Fruit fly (Drosophila melanogaster) whole organism, embryonic: Measurements from ENCODE around the gene CG14657.
A peak's percentile ranks its signal among the peaks of the same experiment; 100 is the strongest.

Source experiments
- Atf3 ChIP-seq: fragments of 200-800 bp; sonication (Bioruptor generic); optimal IDR thresholded peaks from 3 replicates; lab custom pipeline; 2016; ENCODE audit warnings: missing biosample characterization, missing genetic modification characterization
- Blimp-1 ChIP-seq: fragments of 200-800 bp; sonication (Bioruptor generic); optimal IDR thresholded peaks from 3 replicates; lab custom pipeline; 2018; ENCODE audit warnings: missing biosample characterization, missing genetic modification characterization, mild to moderate bottlenecking, moderate library complexity, missing genetic modification reagents
- CG10267 ChIP-seq: fragments of 200-800 bp; sonication (Bioruptor generic); optimal IDR thresholded peaks from 2 replicates; lab custom pipeline; 2018; ENCODE audit warnings: missing biosample characterization, mild to moderate bottlenecking, missing genetic modification characterization, moderate library complexity
- CG10274 ChIP-seq: fragments of 200-800 bp; sonication (Bioruptor generic); optimal IDR thresholded peaks from 3 replicates; lab custom pipeline; 2017; ENCODE audit warnings: missing biosample characterization, mild to moderate bottlenecking, missing genetic modification characterization
- CG10979 ChIP-seq: fragments of 200-800 bp; sonication (Bioruptor generic); optimal IDR thresholded peaks from 2 replicates; lab custom pipeline; 2018; ENCODE audit warnings: missing biosample characterization, mild to moderate bottlenecking, missing genetic modification characterization, moderate library complexity
- CG11723 ChIP-seq: fragments of 200-800 bp; sonication (Bioruptor generic); optimal IDR thresholded peaks from 2 replicates; lab custom pipeline; 2017; ENCODE audit warnings: missing biosample characterization, mild to moderate bottlenecking, missing genetic modification characterization
- CG12299 ChIP-seq: fragments of 200-800 bp; sonication (Bioruptor generic); optimal IDR thresholded peaks from 2 replicates; lab custom pipeline; 2018; ENCODE audit warnings: missing biosample characterization, mild to moderate bottlenecking, missing genetic modification characterization
- CG12391 ChIP-seq: fragments of 200-800 bp; sonication (Bioruptor generic); optimal IDR thresholded peaks from 3 replicates; lab custom pipeline; 2018; ENCODE audit warnings: missing biosample characterization, mild to moderate bottlenecking, missing genetic modification characterization, moderate library complexity
- CG12659 ChIP-seq: fragments of 200-800 bp; sonication (Bioruptor generic); optimal IDR thresholded peaks from 3 replicates; lab custom pipeline; 2017; ENCODE audit warnings: mild to moderate bottlenecking, missing biosample characterization, missing genetic modification reagents, missing genetic modification characterization
- CG13287 ChIP-seq: fragments of 200-800 bp; sonication (Bioruptor generic); IDR thresholded peaks from 2 replicates; pipeline ENCODE4 v1.3.6; 2022; ENCODE audit warnings: missing biosample characterization, missing genetic modification characterization; ENCODE audit not compliant: partially characterized antibody
- CG13624 ChIP-seq: fragments of 200-800 bp; sonication (Bioruptor generic); optimal IDR thresholded peaks from 2 replicates; lab custom pipeline; 2016; ENCODE audit warnings: missing biosample characterization, missing genetic modification characterization
- CG13894 ChIP-seq: fragments of 200-800 bp; sonication (Bioruptor generic); optimal IDR thresholded peaks from 3 replicates; lab custom pipeline; 2018; ENCODE audit warnings: missing biosample characterization, mild to moderate bottlenecking, missing genetic modification characterization, moderate library complexity
- CG18619 ChIP-seq: fragments of 200-800 bp; sonication (Bioruptor generic); optimal IDR thresholded peaks from 3 replicates; lab custom pipeline; 2017; ENCODE audit warnings: missing biosample characterization, mild to moderate bottlenecking, missing genetic modification characterization
- CG2678 ChIP-seq: fragments of 200-800 bp; sonication (Bioruptor generic); optimal IDR thresholded peaks from 3 replicates; lab custom pipeline; 2019; ENCODE audit warnings: missing biosample characterization, mild to moderate bottlenecking, missing genetic modification characterization, moderate library complexity
- CG3065 ChIP-seq: fragments of 200-800 bp; sonication (Bioruptor generic); optimal IDR thresholded peaks from 2 replicates; lab custom pipeline; 2016; ENCODE audit warnings: missing biosample characterization, missing genetic modification characterization
- CG31224 ChIP-seq: fragments of 200-800 bp; sonication (Bioruptor generic); IDR thresholded peaks from 2 replicates; pipeline ENCODE4 v1.3.6; 2022; ENCODE audit warnings: missing biosample characterization, missing genetic modification characterization
- CG3407 ChIP-seq: fragments of 200-800 bp; sonication (Bioruptor generic); optimal IDR thresholded peaks from 2 replicates; lab custom pipeline; 2018; ENCODE audit warnings: missing biosample characterization, mild to moderate bottlenecking, missing genetic modification characterization
- CG4328 ChIP-seq: fragments of 200-800 bp; sonication (Bioruptor generic); optimal IDR thresholded peaks from 3 replicates; lab custom pipeline; 2017; ENCODE audit warnings: missing biosample characterization, missing genetic modification reagents, missing genetic modification characterization
- CG4360 ChIP-seq: fragments of 200-800 bp; sonication (Bioruptor generic); IDR thresholded peaks from 2 replicates; pipeline ENCODE4 v1.3.6; 2022; ENCODE audit warnings: missing biosample characterization, missing genetic modification characterization
- CG43689 ChIP-seq: fragments of 200-800 bp; sonication (Bioruptor generic); IDR thresholded peaks from 2 replicates; pipeline ENCODE4 v1.3.6; 2022; ENCODE audit warnings: missing biosample characterization, missing genetic modification characterization
- CG4820 ChIP-seq: fragments of 200-800 bp; sonication (Bioruptor generic); optimal IDR thresholded peaks from 3 replicates; lab custom pipeline; 2016; ENCODE audit warnings: missing biosample characterization, missing genetic modification characterization
- CG5245 ChIP-seq: fragments of 200-800 bp; sonication (Bioruptor generic); optimal IDR thresholded peaks from 3 replicates; lab custom pipeline; 2016; ENCODE audit warnings: missing biosample characterization, missing genetic modification characterization
- CG6689 ChIP-seq: fragments of 200-800 bp; sonication (Bioruptor generic); IDR thresholded peaks from 2 replicates; pipeline ENCODE4 v1.3.6; 2022; ENCODE audit warnings: missing biosample characterization, missing genetic modification characterization
- CG7928 ChIP-seq: fragments of 200-800 bp; sonication (Bioruptor generic); optimal IDR thresholded peaks from 2 replicates; lab custom pipeline; 2017; ENCODE audit warnings: missing biosample characterization, mild to moderate bottlenecking, missing genetic modification characterization
- CG7963 ChIP-seq: fragments of 200-800 bp; sonication (Bioruptor generic); IDR thresholded peaks from 3 replicates; pipeline ENCODE4 v1.3.6; 2022; ENCODE audit warnings: missing biosample characterization, missing genetic modification characterization; ENCODE audit not compliant: partially characterized antibody
- CG8478 ChIP-seq: fragments of >200 bp; optimal IDR thresholded peaks from 2 replicates; lab custom pipeline; 2018
- Dbx ChIP-seq: fragments of 200-800 bp; sonication (Bioruptor generic); IDR thresholded peaks from 3 replicates; pipeline ENCODE4 v1.3.6; 2022; ENCODE audit warnings: missing biosample characterization, missing genetic modification characterization
- Fer1 ChIP-seq: fragments of 200-800 bp; sonication (Bioruptor generic); optimal IDR thresholded peaks from 2 replicates; lab custom pipeline; 2017; ENCODE audit warnings: missing biosample characterization, mild to moderate bottlenecking, missing genetic modification characterization
- Fer3 ChIP-seq: fragments of 200-800 bp; sonication (Bioruptor generic); optimal IDR thresholded peaks from 2 replicates; lab custom pipeline; 2018; ENCODE audit warnings: missing biosample characterization, mild to moderate bottlenecking, missing genetic modification characterization, moderate library complexity
- HLH54F ChIP-seq: fragments of 200-800 bp; sonication (Bioruptor generic); optimal IDR thresholded peaks from 3 replicates; lab custom pipeline; 2016; ENCODE audit warnings: missing biosample characterization, missing genetic modification characterization
- Oli ChIP-seq: fragments of 200-800 bp; sonication (Bioruptor generic); optimal IDR thresholded peaks from 2 replicates; lab custom pipeline; 2018; ENCODE audit warnings: missing biosample characterization, mild to moderate bottlenecking, missing genetic modification characterization, moderate library complexity
- Xrp1 ChIP-seq: fragments of 200-800 bp; sonication (Bioruptor generic); IDR thresholded peaks from 2 replicates; pipeline ENCODE4 v1.3.6; 2022; ENCODE audit warnings: missing biosample characterization, missing genetic modification characterization
- ash1 ChIP-seq: fragments of 200-800 bp; sonication (Bioruptor generic); optimal IDR thresholded peaks from 2 replicates; lab custom pipeline; 2018; ENCODE audit warnings: missing biosample characterization, mild to moderate bottlenecking, missing genetic modification characterization
- bbx ChIP-seq: fragments of 200-800 bp; sonication (Bioruptor generic); IDR thresholded peaks from 2 replicates; pipeline ENCODE4 v1.3.6; 2022; ENCODE audit warnings: missing biosample characterization, missing genetic modification characterization; ENCODE audit not compliant: partially characterized antibody
- cad ChIP-seq: fragments of >200 bp; optimal IDR thresholded peaks from 2 replicates; lab custom pipeline; 2017; ENCODE audit warnings: missing biosample characterization, missing genetic modification characterization
- crp ChIP-seq, 2 experiments: fragments of 200-800 bp; sonication (Bioruptor generic); optimal IDR thresholded peaks; 2 replicates in 1 of 2; 3 replicates in 1 of 2; lab custom pipeline; 2017; ENCODE audit warnings: missing biosample characterization in 2 of 2, missing genetic modification characterization in 2 of 2, mild to moderate bottlenecking in 1 of 2, moderate library complexity in 1 of 2
- dimm ChIP-seq: fragments of 200-800 bp; sonication (Bioruptor generic); IDR thresholded peaks from 2 replicates; pipeline ENCODE4 v1.3.6; 2022; ENCODE audit warnings: missing biosample characterization, missing genetic modification characterization
- emc ChIP-seq: fragments of 200-800 bp; sonication (Bioruptor generic); optimal IDR thresholded peaks from 2 replicates; lab custom pipeline; 2016; ENCODE audit warnings: missing biosample characterization, missing genetic modification characterization
- en ChIP-seq: fragments of 200-800 bp; sonication (Bioruptor generic); optimal IDR thresholded peaks from 2 replicates; lab custom pipeline; 2016; ENCODE audit warnings: missing biosample characterization, missing genetic modification characterization
- esg ChIP-seq: fragments of 200-800 bp; sonication (Bioruptor generic); conservative IDR thresholded peaks from 2 replicates; pipeline ENCODE4 v1.3.6; 2022; ENCODE audit warnings: missing biosample characterization, missing genetic modification characterization
- exex ChIP-seq: fragments of 200-800 bp; sonication (Bioruptor generic); optimal IDR thresholded peaks from 4 replicates; lab custom pipeline; 2018; ENCODE audit warnings: missing biosample characterization, mild to moderate bottlenecking, missing genetic modification characterization, moderate library complexity
- ind ChIP-seq: fragments of 200-800 bp; sonication (Bioruptor generic); optimal IDR thresholded peaks from 3 replicates; lab custom pipeline; 2016; ENCODE audit warnings: missing biosample characterization, missing genetic modification characterization
- ken ChIP-seq: fragments of 200-800 bp; sonication (Bioruptor generic); IDR thresholded peaks from 3 replicates; pipeline ENCODE4 v1.3.6; 2022; ENCODE audit warnings: missing biosample characterization, missing genetic modification characterization
- lab ChIP-seq: fragments of 200-800 bp; sonication (Bioruptor generic); optimal IDR thresholded peaks from 3 replicates; lab custom pipeline; 2017; ENCODE audit warnings: missing biosample characterization, missing genetic modification characterization, mild to moderate bottlenecking, moderate library complexity, missing genetic modification reagents
- nerfin-1 ChIP-seq: fragments of 200-800 bp; sonication (Bioruptor generic); optimal IDR thresholded peaks from 3 replicates; lab custom pipeline; 2019; ENCODE audit warnings: missing biosample characterization, mild to moderate bottlenecking, missing genetic modification characterization, moderate library complexity
- odd ChIP-seq: fragments of 200-800 bp; sonication (Bioruptor generic); optimal IDR thresholded peaks from 2 replicates; lab custom pipeline; 2017; ENCODE audit warnings: missing biosample characterization, mild to moderate bottlenecking, missing genetic modification characterization
- otp ChIP-seq: fragments of 200-800 bp; sonication (Bioruptor generic); IDR thresholded peaks from 3 replicates; pipeline ENCODE4, ENCODE4 v1.3.6; 2022; ENCODE audit warnings: missing biosample characterization, missing genetic modification characterization
- ranshi ChIP-seq: fragments of 200-800 bp; sonication (Bioruptor generic); IDR thresholded peaks from 2 replicates; pipeline ENCODE4 v1.3.6; 2022; ENCODE audit warnings: missing biosample characterization, missing genetic modification characterization
- sc ChIP-seq, 3 experiments: fragments of >200 bp in 2 of 3; fragments of 200-800 bp in 1 of 3; sonication (Bioruptor generic) in 1 of 3; optimal IDR thresholded peaks; 2 replicates in 2 of 3; 3 replicates in 1 of 3; lab custom pipeline; 2017; ENCODE audit warnings: mild to moderate bottlenecking in 1 of 3, missing biosample characterization in 1 of 3, missing genetic modification characterization in 1 of 3, missing genetic modification reagents in 1 of 3
- zen ChIP-seq: fragments of 200-800 bp; sonication (Bioruptor generic); optimal IDR thresholded peaks from 3 replicates; lab custom pipeline; 2018; ENCODE audit warnings: missing biosample characterization, mild to moderate bottlenecking, missing genetic modification characterization, moderate library complexity

Gene CG14657

dm6 chr3R:4811936-4812534 is 9.2 kb downstream of the CG14657 start, which contains the start of the genes Hus1-like and ctrip (continued):
- no peak for TF ChIP-seq CG7928 (GFP tag; lab: Kevin White, UChicago)
- TF ChIP-seq Dbx (GFP tag; lab: Robert Waterston, UW), result peak; percentile 55; the same call in 2 of the 3 replicates
- peak; percentile 19 for TF ChIP-seq nerfin-1 (tag; lab: Kevin White, UChicago)
- no peak for TF ChIP-seq CG5245
- TF ChIP-seq CG43689 (GFP tag; lab: Robert Waterston, UW), result no peak
- peak; percentile 48 for TF ChIP-seq Fer1
- no peak for TF ChIP-seq zen (tag; lab: Kevin White, UChicago)
- TF ChIP-seq CG10979 (tag; lab: Kevin White, UChicago), result peak; percentile 1
- no peak for TF ChIP-seq dimm (GFP tag; lab: Robert Waterston, UW)
- peak; percentile 6 for TF ChIP-seq CG10267 (tag; lab: Kevin White, UChicago)
- no peak for TF ChIP-seq CG3407 (GFP tag; lab: Kevin White, UChicago)
- no peak for TF ChIP-seq ash1 (GFP tag; lab: Kevin White, UChicago)
- TF ChIP-seq Blimp-1, result no peak
- TF ChIP-seq ranshi (GFP tag; lab: Robert Waterston, UW), result no peak
- TF ChIP-seq sc (optimal IDR thresholded peaks at IDR 0.05; lab: Kevin White, UChicago), result no peak
- no peak for TF ChIP-seq sc (GFP tag; optimal IDR thresholded peaks at IDR 0.05; lab: Kevin White, UChicago)
- peak; percentile 36 for TF ChIP-seq CG11723 (GFP tag; lab: Kevin White, UChicago)
- TF ChIP-seq ken, result no peak
- TF ChIP-seq CG4820 (GFP tag; lab: Kevin White, UChicago), result no peak
- no peak for TF ChIP-seq CG13894 (tag; lab: Kevin White, UChicago)
- TF ChIP-seq emc, result no peak
- no peak for TF ChIP-seq CG6689 (GFP tag; lab: Robert Waterston, UW)
- no peak for TF ChIP-seq CG10274 (GFP tag; lab: Kevin White, UChicago)
- no peak for TF ChIP-seq CG4328
- TF ChIP-seq Oli (tag; lab: Kevin White, UChicago), result no peak
- no peak for TF ChIP-seq en (GFP tag; lab: Kevin White, UChicago)
- TF ChIP-seq HLH54F (GFP tag; lab: Kevin White, UChicago), result no peak
- TF ChIP-seq bbx (GFP tag; lab: Robert Waterston, UW), result peak; percentile 55; the same call in 1 of the 2 replicates
- peak; percentile 66 for TF ChIP-seq CG13287 (GFP tag; lab: Robert Waterston, UW)
- no peak for TF ChIP-seq ind
- TF ChIP-seq cad (GFP tag; lab: Kevin White, UChicago), result no peak
- no peak for TF ChIP-seq Atf3
- TF ChIP-seq Xrp1, result no peak
- no peak for TF ChIP-seq Fer3 (tag; lab: Kevin White, UChicago)
- no peak for TF ChIP-seq CG2678 (tag; lab: Kevin White, UChicago)
- TF ChIP-seq CG4360 (GFP tag; lab: Robert Waterston, UW), result no peak
- peak; percentile 6 for TF ChIP-seq CG12391 (tag; lab: Kevin White, UChicago)
- peak; percentile 87 for TF ChIP-seq CG12659 (GFP tag; lab: Kevin White, UChicago)
- TF ChIP-seq otp, result peak; percentile 19; the same call in 1 of the 3 replicates
- no peak for TF ChIP-seq CG3065 (GFP tag; lab: Kevin White, UChicago)
- peak; percentile 24 for TF ChIP-seq lab (GFP tag; lab: Kevin White, UChicago)
- no peak for TF ChIP-seq CG7963 (GFP tag; lab: Robert Waterston, UW)
- no peak for TF ChIP-seq esg (GFP tag; lab: Robert Waterston, UW)
- TF ChIP-seq CG13624 (GFP tag; lab: Kevin White, UChicago), result no peak
- no peak for TF ChIP-seq CG31224 (GFP tag; lab: Robert Waterston, UW)
- no peak for TF ChIP-seq CG18619 (GFP tag; lab: Kevin White, UChicago)
- peak; percentile 0 for TF ChIP-seq CG12299 (tag; lab: Kevin White, UChicago)
- TF ChIP-seq odd (GFP tag; lab: Kevin White, UChicago), result no peak
- no peak for TF ChIP-seq exex
- no peak for TF ChIP-seq crp (GFP tag; optimal IDR thresholded peaks at IDR 0.05; lab: Kevin White, UChicago)
- TF ChIP-seq CG8478, result no peak
